Worm (Caenorhabditis elegans): Measurements from ENCODE around the gene C14A4.12.

The C14A4.12 gene

ce11 chrII:10592452-10592851 lies 20.4 kb upstream of the C14A4.12 start, which contains the start of gene crn-5:
Gene crn-5 (plus strand): TSS chrII:10592752.
- TF ChIP-seq dao-5 (tag; optimal IDR thresholded peaks at IDR 0.05): no peak
- TF ChIP-seq W03F9.2 (tag; optimal IDR thresholded peaks at IDR 0.05): no peak
- no peak for TF ChIP-seq him-1 (tag; optimal IDR thresholded peaks at IDR 0.05)

- TF ChIP-seq dao-5 (tag; optimal IDR thresholded peaks at IDR 0.05) (no peak), him-1 (tag; optimal IDR thresholded peaks at IDR 0.05) (no peak), W03F9.2 (tag; optimal IDR thresholded peaks at IDR 0.05) (no peak)
Measured at ce11 chrII:10594312-10594711, 18.5 kb upstream of the C14A4.12 start.

DNA sequence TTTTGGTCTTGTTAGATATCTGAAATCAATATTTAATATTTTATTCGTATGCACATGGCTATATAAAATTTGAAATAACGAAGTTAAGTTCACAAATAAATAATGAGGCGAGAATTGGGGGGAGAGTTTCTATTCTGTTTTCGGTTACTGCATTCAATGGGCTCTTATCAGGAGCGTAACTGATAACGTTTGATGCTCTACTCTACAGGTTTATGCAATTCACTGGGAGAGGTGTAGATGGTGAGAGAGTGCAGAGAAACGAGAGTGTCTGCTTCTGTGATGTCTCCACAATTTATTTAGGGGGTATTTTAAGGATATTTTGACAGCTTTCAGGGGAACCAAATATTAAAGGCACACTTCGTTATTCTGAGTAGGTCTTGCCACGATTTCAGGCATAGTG lies 18.1 kb upstream of the C14A4.12 start, which contains the start of gene C14A4.6:
TSS of gene C14A4.6 (minus strand) at position 19 of the 400 bp plus-strand sequence.
- no peak for TF ChIP-seq W03F9.2 (tag; optimal IDR thresholded peaks at IDR 0.05)
- TF ChIP-seq him-1 (tag; optimal IDR thresholded peaks at IDR 0.05): no peak
- TF ChIP-seq dao-5 (tag; optimal IDR thresholded peaks at IDR 0.05): no peak

- TF ChIP-seq dao-5 (tag; optimal IDR thresholded peaks at IDR 0.05): no peak
- TF ChIP-seq W03F9.2 (tag; optimal IDR thresholded peaks at IDR 0.05): no peak
- TF ChIP-seq him-1 (tag; optimal IDR thresholded peaks at IDR 0.05): no peak
Measured at ce11 chrII:10596462-10596861, 16.4 kb upstream of the C14A4.12 start, which contains the start of gene C14A4.7. Gene C14A4.7 (minus strand): TSS chrII:10596562.

- no peak for TF ChIP-seq him-1 (tag; optimal IDR thresholded peaks at IDR 0.05)
- TF ChIP-seq dao-5 (tag; optimal IDR thresholded peaks at IDR 0.05): no peak
Measured at ce11 chrII:10598039-10598438, 14.8 kb upstream of the C14A4.12 start, which contains the start of gene C14A4.8. Gene C14A4.8 (minus strand): TSS chrII:10598139.

ce11 chrII:10598970-10599369 lies 13.9 kb upstream of the C14A4.12 start, which contains the start of gene C14A4.9:
Gene C14A4.9 (plus strand): TSS chrII:10599337.
- TF ChIP-seq W03F9.2 (tag; optimal IDR thresholded peaks at IDR 0.05) (no peak), him-1 (tag; optimal IDR thresholded peaks at IDR 0.05) (no peak), dao-5 (tag; optimal IDR thresholded peaks at IDR 0.05) (no peak)

- no peak for TF ChIP-seq him-1 (tag; optimal IDR thresholded peaks at IDR 0.05)
- no peak for TF ChIP-seq dao-5 (tag; optimal IDR thresholded peaks at IDR 0.05)
- TF ChIP-seq W03F9.2 (tag; optimal IDR thresholded peaks at IDR 0.05): no peak
Measured at ce11 chrII:10602184-10602583, 10.7 kb upstream of the C14A4.12 start, which contains the start of gene srv-2. Gene srv-2 (minus strand): TSS chrII:10602284.

ce11 chrII:10603560-10603959 lies 9.3 kb upstream of the C14A4.12 start:
- no peak for TF ChIP-seq him-1 (tag; optimal IDR thresholded peaks at IDR 0.05)
- no peak for TF ChIP-seq W03F9.2 (tag; optimal IDR thresholded peaks at IDR 0.05)
- no peak for TF ChIP-seq dao-5 (tag; optimal IDR thresholded peaks at IDR 0.05)

DNA sequence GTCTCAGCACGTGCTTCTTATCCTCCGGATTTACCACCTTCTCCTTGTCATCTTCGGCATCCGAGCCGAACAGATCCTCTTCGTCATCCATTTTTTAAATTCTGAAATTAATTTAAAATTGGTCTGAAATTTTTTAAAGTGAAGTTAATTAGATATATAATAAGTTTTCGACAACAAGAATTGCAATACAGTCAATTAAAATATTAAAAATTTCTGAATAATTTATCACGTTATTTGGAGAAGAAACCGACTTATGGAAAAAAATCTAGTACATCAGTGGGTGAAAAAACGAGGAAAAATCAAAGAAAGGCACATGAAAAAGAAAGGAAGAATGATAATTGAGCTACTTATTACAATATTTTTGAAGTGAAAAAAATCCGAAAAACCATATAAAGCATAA lies 7.3 kb upstream of the C14A4.12 start, which contains the start of gene taf-13:
TSS of gene taf-13 (minus strand) at position 101 of the 400 bp plus-strand sequence.
- TF ChIP-seq W03F9.2 (tag; optimal IDR thresholded peaks at IDR 0.05) (no peak), him-1 (tag; optimal IDR thresholded peaks at IDR 0.05) (no peak), dao-5 (tag; optimal IDR thresholded peaks at IDR 0.05) (no peak)

DNA sequence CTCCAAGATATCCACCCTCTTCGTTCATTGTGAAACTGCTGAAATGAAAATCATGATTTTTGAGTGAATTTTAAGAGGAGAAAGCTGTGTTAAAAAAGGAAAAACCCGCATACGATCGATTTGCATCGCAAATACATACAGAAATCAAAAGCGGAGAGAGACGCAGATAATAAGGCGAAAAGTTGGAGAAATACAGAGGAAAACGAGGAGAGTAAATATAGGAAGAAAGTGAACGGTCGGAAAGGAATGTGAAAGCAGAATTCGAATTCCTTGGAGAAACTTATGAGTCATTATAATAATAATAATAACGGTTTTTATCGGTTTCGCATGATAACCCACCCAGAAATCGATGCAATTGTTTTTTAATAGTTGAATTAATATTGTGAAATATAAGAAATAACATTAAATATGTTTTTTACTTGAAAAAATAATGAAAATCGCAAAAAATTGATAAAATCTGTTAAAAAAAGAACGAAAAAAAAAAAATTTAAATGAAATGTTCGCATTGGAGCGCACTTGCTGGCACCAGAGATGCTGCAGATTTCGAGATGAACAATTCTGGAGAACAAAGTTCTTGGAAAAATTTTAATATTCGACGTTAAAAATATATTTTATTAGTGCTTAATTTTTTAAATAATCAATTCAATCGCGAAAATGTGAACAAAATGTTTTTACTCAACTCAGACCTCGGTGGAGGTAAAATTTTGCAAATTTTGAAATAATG lies 5.4 kb upstream of the C14A4.12 start, which contains the start of gene ccm-3:
TSS of gene ccm-3 (minus strand) at position 38 of the 724 bp plus-strand sequence.
- TF ChIP-seq him-1 (tag; optimal IDR thresholded peaks at IDR 0.05) (no peak), W03F9.2 (tag; optimal IDR thresholded peaks at IDR 0.05) (no peak), dao-5 (tag; optimal IDR thresholded peaks at IDR 0.05) (no peak)

DNA sequence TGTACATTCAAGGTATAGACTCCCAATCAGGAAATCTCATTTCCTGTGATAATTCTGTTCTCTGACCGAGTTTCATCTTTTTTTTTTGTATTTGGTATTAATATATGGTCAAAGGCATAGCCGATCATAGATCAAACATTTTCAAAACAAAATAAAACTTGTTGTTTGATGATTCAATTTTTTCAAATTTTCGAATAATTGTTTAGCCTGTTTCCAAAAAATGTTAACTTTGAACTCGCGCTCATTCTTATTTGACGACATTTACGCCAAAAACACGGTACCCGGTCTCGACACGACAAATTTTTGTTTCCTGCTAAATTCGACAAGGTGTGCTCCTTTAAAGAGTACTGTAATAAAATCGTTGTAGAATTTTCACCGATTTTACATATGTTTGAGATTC lies 4.0 kb upstream of the C14A4.12 start:
- no peak for TF ChIP-seq him-1 (tag; optimal IDR thresholded peaks at IDR 0.05)
- no peak for TF ChIP-seq dao-5 (tag; optimal IDR thresholded peaks at IDR 0.05)
- no peak for TF ChIP-seq W03F9.2 (tag; optimal IDR thresholded peaks at IDR 0.05)

DNA sequence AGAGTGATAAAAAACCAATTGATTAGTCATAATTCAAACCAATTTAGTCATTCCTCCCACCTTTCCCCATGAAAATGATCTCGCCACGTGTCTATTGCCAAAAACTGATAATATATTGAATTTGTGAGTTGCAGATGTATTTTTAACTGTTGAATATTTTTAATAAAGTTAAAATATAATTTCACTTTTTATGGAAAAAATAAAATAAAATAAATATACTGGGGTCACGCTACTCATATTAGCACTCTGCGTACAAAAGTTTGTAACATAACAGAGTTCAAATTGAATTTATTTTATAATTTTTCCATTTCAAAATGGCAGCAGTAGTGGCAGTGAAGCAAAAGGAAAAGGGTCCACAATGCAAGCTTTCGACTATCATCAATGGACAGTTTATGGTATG lies 5.3 kb downstream of the C14A4.12 start, which contains the start of gene C14A4.13:
TSS of gene C14A4.13 (plus strand) at position 301 of the 400 bp plus-strand sequence.
- TF ChIP-seq him-1 (tag; optimal IDR thresholded peaks at IDR 0.05): no peak
- no peak for TF ChIP-seq dao-5 (tag; optimal IDR thresholded peaks at IDR 0.05)
- no peak for TF ChIP-seq W03F9.2 (tag; optimal IDR thresholded peaks at IDR 0.05)

DNA sequence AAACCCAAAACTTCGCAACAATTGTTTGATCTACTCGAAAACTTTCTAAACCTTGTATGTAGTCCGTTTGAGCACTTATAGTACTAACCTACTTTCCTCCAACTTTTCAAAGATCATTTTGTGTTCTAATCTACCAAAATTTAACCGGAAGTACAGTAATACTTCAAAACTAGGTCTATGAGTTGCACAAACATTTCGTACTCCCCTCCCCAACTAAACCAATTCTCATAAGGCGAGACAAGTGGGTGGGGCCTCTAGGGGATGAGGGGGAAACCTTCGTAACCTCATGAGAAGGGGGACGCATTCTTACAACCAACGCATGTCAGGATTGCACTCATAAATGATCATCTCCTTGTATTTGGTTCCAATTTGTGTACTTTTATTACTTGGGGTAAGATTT lies 9.1 kb downstream of the C14A4.12 start, which contains the start of gene cutl-9:
TSS of gene cutl-9 (plus strand) at position 301 of the 400 bp plus-strand sequence.
- TF ChIP-seq dao-5 (tag; optimal IDR thresholded peaks at IDR 0.05): no peak
- TF ChIP-seq him-1 (tag; optimal IDR thresholded peaks at IDR 0.05): no peak
- TF ChIP-seq W03F9.2 (tag; optimal IDR thresholded peaks at IDR 0.05): no peak

ce11 chrII:10627086-10627485 lies 14.2 kb downstream of the C14A4.12 start:
- TF ChIP-seq dao-5 (tag; optimal IDR thresholded peaks at IDR 0.05) (no peak), W03F9.2 (tag; optimal IDR thresholded peaks at IDR 0.05) (no peak), him-1 (tag; optimal IDR thresholded peaks at IDR 0.05) (no peak)
